Fruit fly (Drosophila melanogaster) whole organism, pupa: ENCODE results near the gene Atg12.

Source experiments
- EcR ChIP-seq: fragments of 200-800 bp; sonication (Bioruptor generic); optimal IDR thresholded peaks from 3 replicates; lab custom pipeline; 2019; ENCODE audit warnings: missing biosample characterization, missing genetic modification characterization, mild to moderate bottlenecking, moderate library complexity, missing genetic modification reagents
- Pif1A ChIP-seq: fragments of 200-800 bp; sonication (Bioruptor generic); optimal IDR thresholded peaks from 3 replicates; lab custom pipeline; 2016; ENCODE audit warnings: missing biosample characterization, missing genetic modification characterization

- TF ChIP-seq EcR (GFP tag; lab: Kevin White, UChicago) = peak; percentile 40
- TF ChIP-seq Pif1A (GFP tag; lab: Kevin White, UChicago) = no peak
Observed at dm6 chr3L:12129111-12129510, 7.7 kb upstream of the Atg12 start, which contains the start of gene Lsp2.
